Fruit fly (Drosophila melanogaster) whole organism, wandering third instar larva: ENCODE measurements around the gene CG12984.

Experiments used
- dl ChIP-seq, 2 experiments: fragments of 175-275, 200-275 bp in 1 of 2; fragments of 200-275 bp in 1 of 2; sonication (Bioruptor generic); optimal IDR thresholded peaks; lab custom pipeline; 2018; ENCODE audit warnings: mild to moderate bottlenecking in 2 of 2, missing biosample characterization in 2 of 2, missing genetic modification characterization in 2 of 2, moderate library complexity in 2 of 2; ENCODE audit not compliant: partially characterized antibody in 2 of 2, insufficient read depth in 1 of 2
- dsf ChIP-seq: sonication (Bioruptor generic); optimal IDR thresholded peaks from 2 replicates; lab custom pipeline; 2016; ENCODE audit warnings: missing biosample characterization, missing genetic modification characterization, borderline replicate concordance
- fru ChIP-seq: fragments of 200-800 bp; sonication (Bioruptor generic); optimal IDR thresholded peaks from 3 replicates; lab custom pipeline; 2016; ENCODE audit warnings: missing biosample characterization, mild to moderate bottlenecking, missing genetic modification characterization

DNA sequence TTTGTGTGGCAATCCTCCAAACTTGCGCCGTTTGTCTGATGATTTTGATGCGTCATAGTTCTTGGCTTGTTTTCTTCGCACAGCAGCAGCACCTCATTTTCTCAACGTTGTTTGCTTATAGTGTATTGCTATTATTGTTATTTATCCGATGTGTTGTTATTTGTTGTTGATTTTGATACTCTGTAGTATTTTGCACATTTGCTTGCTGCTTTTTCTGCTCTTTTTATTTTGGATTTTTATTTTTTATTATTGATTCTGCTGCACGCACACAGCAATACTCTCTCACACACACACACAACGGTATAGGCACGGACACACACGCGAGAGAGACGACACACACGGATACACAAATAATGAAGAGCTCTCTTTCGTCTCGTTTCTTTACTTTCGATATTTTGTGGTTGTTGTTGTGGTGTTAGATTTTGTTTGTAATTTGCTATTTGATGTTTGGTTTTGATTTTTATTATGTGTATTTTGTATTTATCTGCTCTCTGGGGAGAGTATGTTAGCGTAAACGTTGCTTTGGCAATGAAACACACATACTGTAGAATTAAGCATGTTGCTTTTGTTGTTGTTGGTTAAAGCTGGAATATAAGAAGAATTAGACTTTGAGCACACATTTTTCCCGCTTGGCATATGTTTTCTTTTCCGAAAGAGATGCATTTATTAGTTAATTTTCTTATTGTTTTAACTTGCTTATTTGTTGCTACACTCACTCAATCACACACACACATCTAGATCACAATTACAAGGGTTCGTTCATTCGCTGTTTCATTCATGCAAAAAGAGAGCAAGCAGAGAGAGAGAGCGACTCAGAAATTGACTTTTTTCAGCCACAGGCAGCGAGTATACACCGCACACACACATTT is 33.7 kb downstream of the CG12984 start:
- TF ChIP-seq fru (GFP tag; lab: Kevin White, UChicago) (no peak), dsf (no peak), dl (GFP tag; optimal IDR thresholded peaks at IDR 0.05; lab: Kevin White, UChicago; ENCODE audit: insufficient read depth in 1 of 2, partially characterized antibody in 2 of 2) (peak; percentile 39 to 84)
